Worm (Caenorhabditis elegans) whole organism, L2 larva: ENCODE measurements around the gene sprp-4.

Source experiments
- C34F6.9 ChIP-seq: fragments of 150-350 bp; optimal IDR thresholded peaks from 2 replicates; lab custom pipeline; 2014; ENCODE audit warnings: missing biosample characterization, missing genetic modification characterization
- R02D3.7 ChIP-seq: fragments of 150-350 bp; optimal IDR thresholded peaks from 2 replicates; lab custom pipeline; 2014; ENCODE audit warnings: missing biosample characterization, missing genetic modification characterization
- Y55F3AM.14 ChIP-seq: fragments of 200-800 bp; sonication (Bioruptor generic); optimal IDR thresholded peaks from 2 replicates; lab custom pipeline; 2018; ENCODE audit warnings: mild to moderate bottlenecking, missing genetic modification characterization, missing compliant biosample characterization
- ZK546.5 ChIP-seq: sonication (generic microtip); optimal IDR thresholded peaks from 2 replicates; lab custom pipeline; 2017; ENCODE audit warnings: missing biosample characterization, missing genetic modification characterization
- aly-2 ChIP-seq: fragments of 150-350 bp; optimal IDR thresholded peaks from 2 replicates; lab custom pipeline; 2014; ENCODE audit warnings: missing biosample characterization, missing genetic modification characterization
- blmp-1 ChIP-seq: sonication (generic microtip); optimal IDR thresholded peaks from 2 replicates; lab custom pipeline; 2017; ENCODE audit warnings: missing genetic modification characterization, mild to moderate bottlenecking, missing compliant biosample characterization, antibody characterized with exemption, moderate library complexity; ENCODE audit not compliant: insufficient read depth
- ceh-16 ChIP-seq: fragments of 150-350 bp; optimal IDR thresholded peaks from 2 replicates; lab custom pipeline; 2014; ENCODE audit warnings: missing biosample characterization, missing genetic modification characterization
- ceh-82 ChIP-seq: fragments of 150-350 bp; optimal IDR thresholded peaks from 2 replicates; lab custom pipeline; 2014; ENCODE audit warnings: missing biosample characterization, missing genetic modification characterization
- crh-2 ChIP-seq: sonication (generic microtip); optimal IDR thresholded peaks from 2 replicates; lab custom pipeline; 2017; ENCODE audit warnings: missing biosample characterization, missing genetic modification characterization
- elt-1 ChIP-seq: fragments of 150-350 bp; optimal IDR thresholded peaks from 2 replicates; lab custom pipeline; 2014; ENCODE audit warnings: missing biosample characterization, missing genetic modification characterization
- elt-3 ChIP-seq: sonication (generic microtip); optimal IDR thresholded peaks from 2 replicates; lab custom pipeline; 2017; ENCODE audit warnings: missing biosample characterization, missing genetic modification characterization
- fos-1 ChIP-seq: fragments of 150-350 bp; optimal IDR thresholded peaks from 2 replicates; lab custom pipeline; 2014; ENCODE audit warnings: missing biosample characterization, missing genetic modification characterization
- lin-11 ChIP-seq: fragments of 150-350 bp; sonication (generic microtip); optimal IDR thresholded peaks from 2 replicates; lab custom pipeline; 2014; ENCODE audit warnings: missing biosample characterization, missing genetic modification characterization, inconsistent platforms, mixed read lengths
- lsy-2 ChIP-seq, 2 experiments: fragments of 150-350 bp in 1 of 2; sonication (generic microtip) in 1 of 2; optimal IDR thresholded peaks; 2 replicates each; lab custom pipeline; 2014 to 2017; ENCODE audit warnings: missing biosample characterization in 2 of 2, missing genetic modification characterization in 2 of 2
- mab-5 ChIP-seq: fragments of 150-350 bp; optimal IDR thresholded peaks from 2 replicates; lab custom pipeline; 2014; ENCODE audit warnings: missing biosample characterization, missing genetic modification characterization
- mbf-1 ChIP-seq: sonication (generic microtip); optimal IDR thresholded peaks from 2 replicates; lab custom pipeline; 2017; ENCODE audit warnings: missing biosample characterization, missing genetic modification characterization
- mdl-1 ChIP-seq, 2 experiments: fragments of 150-350 bp in 1 of 2; sonication (generic microtip) in 1 of 2; optimal IDR thresholded peaks; 2 replicates each; lab custom pipeline; 2017; ENCODE audit warnings: missing biosample characterization in 2 of 2, missing genetic modification characterization in 2 of 2
- nhr-10 ChIP-seq: sonication (generic microtip); optimal IDR thresholded peaks from 2 replicates; lab custom pipeline; 2017; ENCODE audit warnings: missing biosample characterization, missing genetic modification characterization
- nhr-11 ChIP-seq: fragments of 150-350 bp; optimal IDR thresholded peaks from 2 replicates; lab custom pipeline; 2014; ENCODE audit warnings: missing biosample characterization, missing genetic modification characterization
- nhr-129 ChIP-seq: fragments of 150-350 bp; optimal IDR thresholded peaks from 2 replicates; lab custom pipeline; 2014; ENCODE audit warnings: missing biosample characterization, missing genetic modification characterization
- nhr-21 ChIP-seq: fragments of 150-350 bp; optimal IDR thresholded peaks from 2 replicates; lab custom pipeline; 2014; ENCODE audit warnings: missing biosample characterization, missing genetic modification characterization
- nhr-237 ChIP-seq: fragments of 150-350 bp; optimal IDR thresholded peaks from 2 replicates; lab custom pipeline; 2014; ENCODE audit warnings: missing biosample characterization, missing genetic modification characterization
- nhr-77 ChIP-seq: fragments of 150-350 bp; optimal IDR thresholded peaks from 2 replicates; lab custom pipeline; 2014; ENCODE audit warnings: missing biosample characterization, missing genetic modification characterization
- peb-1 ChIP-seq: fragments of 150-350 bp; optimal IDR thresholded peaks from 2 replicates; lab custom pipeline; 2014; ENCODE audit warnings: missing biosample characterization, missing genetic modification characterization
- skn-1 ChIP-seq: sonication (generic microtip); optimal IDR thresholded peaks from 2 replicates; lab custom pipeline; 2017; ENCODE audit warnings: missing biosample characterization, missing genetic modification characterization
- sma-3 ChIP-seq: sonication (generic microtip); optimal IDR thresholded peaks from 2 replicates; lab custom pipeline; 2016; ENCODE audit warnings: missing genetic modification reagents, missing genetic modification characterization, missing compliant biosample characterization
- sma-9 ChIP-seq, 2 experiments: fragments of 150-350 bp in 1 of 2; sonication (generic microtip) in 1 of 2; optimal IDR thresholded peaks; 2 replicates each; lab custom pipeline; 2014 to 2016; ENCODE audit warnings: missing genetic modification characterization in 2 of 2, mild to moderate bottlenecking in 1 of 2, missing biosample characterization in 1 of 2, missing compliant biosample characterization in 1 of 2, missing genetic modification reagents in 1 of 2, moderate library complexity in 1 of 2
- snpc-4 ChIP-seq: fragments of 150-350 bp; optimal IDR thresholded peaks from 2 replicates; lab custom pipeline; 2014; ENCODE audit warnings: missing biosample characterization, missing genetic modification characterization
- unc-39 ChIP-seq: fragments of 150-350 bp; optimal IDR thresholded peaks from 2 replicates; lab custom pipeline; 2014; ENCODE audit warnings: missing biosample characterization, missing genetic modification characterization
- unc-55 ChIP-seq: fragments of 150-350 bp; sonication (generic microtip); optimal IDR thresholded peaks from 3 replicates; lab custom pipeline; 2014; ENCODE audit warnings: missing biosample characterization, missing genetic modification reagents, missing genetic modification characterization
- unc-62 ChIP-seq: fragments of 150-350 bp; optimal IDR thresholded peaks from 2 replicates; lab custom pipeline; 2014; ENCODE audit warnings: missing biosample characterization, missing genetic modification reagents, missing genetic modification characterization
- zag-1 ChIP-seq: fragments of 150-350 bp; optimal IDR thresholded peaks from 2 replicates; lab custom pipeline; 2014; ENCODE audit warnings: missing biosample characterization, missing genetic modification characterization
- ztf-1 ChIP-seq: fragments of 200-800 bp; sonication (Bioruptor generic); conservative IDR thresholded peaks from 2 replicates; pipeline ENCODE4 v1.3.6; 2022; ENCODE audit warnings: missing genetic modification characterization, missing compliant biosample characterization
- ztf-11 ChIP-seq: sonication (generic microtip); optimal IDR thresholded peaks from 2 replicates; lab custom pipeline; 2017; ENCODE audit warnings: missing biosample characterization, missing genetic modification characterization

The sprp-4 gene

ce11 chrX:8878709-8879108, 25.3 kb upstream of the sprp-4 start:
- TF ChIP-seq zag-1 (tag; lab: Kevin White, UChicago) (no peak), C34F6.9 (tag; lab: Kevin White, UChicago) (no peak), mbf-1 (tag; lab: Kevin White, UChicago) (no peak), sma-9 (GFP tag; optimal IDR thresholded peaks at IDR 0.05; lab: Kevin White, UChicago) (no peak), sma-9 (tag; optimal IDR thresholded peaks at IDR 0.05; lab: Kevin White, UChicago) (no peak), fos-1 (tag; lab: Kevin White, UChicago) (no peak), nhr-11 (no peak), snpc-4 (no peak), elt-3 (no peak), aly-2 (no peak), blmp-1 (tag; lab: Kevin White, UChicago) (no peak), lin-11 (tag; lab: Kevin White, UChicago) (no peak), Y55F3AM.14 (no peak)

DNA sequence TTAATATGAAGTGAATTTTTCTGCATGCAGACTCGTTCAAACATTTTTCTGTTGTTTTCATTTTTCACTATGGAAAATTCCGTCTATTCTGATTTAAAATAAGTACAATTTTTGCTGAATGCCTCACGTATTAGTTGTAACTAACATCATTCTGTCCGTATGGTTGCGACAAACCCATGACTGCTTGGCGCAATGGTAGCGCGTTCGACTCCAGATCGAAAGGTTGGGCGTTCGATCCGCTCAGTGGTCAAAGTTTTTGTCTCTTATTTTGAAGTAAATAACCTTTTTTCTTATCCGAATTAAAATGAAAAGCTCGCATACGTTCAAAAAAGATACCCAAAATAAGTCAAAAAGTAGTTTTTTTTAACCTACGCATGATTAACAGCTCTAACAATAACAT, 23.7 kb upstream of the sprp-4 start:
- no peak for TF ChIP-seq nhr-237 (tag; lab: Kevin White, UChicago)
- TF ChIP-seq skn-1 (tag; lab: Kevin White, UChicago), result no peak
- no peak for TF ChIP-seq fos-1 (tag; lab: Kevin White, UChicago)
- TF ChIP-seq crh-2 (tag; lab: Kevin White, UChicago), result peak; percentile 13
- TF ChIP-seq sma-9 (GFP tag; optimal IDR thresholded peaks at IDR 0.05; lab: Kevin White, UChicago), result peak; percentile 2
- TF ChIP-seq sma-9 (tag; optimal IDR thresholded peaks at IDR 0.05; lab: Kevin White, UChicago), result no peak
- TF ChIP-seq sma-3 (GFP tag; lab: Kevin White, UChicago), result peak; percentile 16
- TF ChIP-seq lin-11 (tag; lab: Kevin White, UChicago), result no peak
- TF ChIP-seq ceh-16 (tag; lab: Kevin White, UChicago), result peak; percentile 3
- TF ChIP-seq unc-39, result no peak
- TF ChIP-seq ztf-11, result no peak
- no peak for TF ChIP-seq elt-3
- no peak for TF ChIP-seq aly-2
- no peak for TF ChIP-seq ceh-82 (tag; lab: Kevin White, UChicago)

ce11 chrX:8875867-8876266, 22.4 kb upstream of the sprp-4 start:
- no peak for TF ChIP-seq ztf-11
- no peak for TF ChIP-seq nhr-129 (tag; lab: Kevin White, UChicago)
- TF ChIP-seq zag-1 (tag; lab: Kevin White, UChicago), result no peak
- peak; percentile 7 for TF ChIP-seq blmp-1 (tag; lab: Kevin White, UChicago)
- peak; percentile 50 for TF ChIP-seq elt-1 (tag; lab: Kevin White, UChicago)
- TF ChIP-seq, all 48 proteins: peak for 2

ce11 chrX:8874748-8875147, 21.3 kb upstream of the sprp-4 start, which contains the start of gene C06E2.1:
TSS of gene C06E2.1 (minus strand) at chrX:8874848.
- TF ChIP-seq unc-39, result no peak
- no peak for TF ChIP-seq ceh-16 (tag; lab: Kevin White, UChicago)
- TF ChIP-seq sma-3 (GFP tag; lab: Kevin White, UChicago), result no peak
- TF ChIP-seq zag-1 (tag; lab: Kevin White, UChicago), result no peak
- no peak for TF ChIP-seq elt-1 (tag; lab: Kevin White, UChicago)
- no peak for TF ChIP-seq ZK546.5 (tag; lab: Kevin White, UChicago)
- TF ChIP-seq nhr-10 (tag; lab: Kevin White, UChicago), result no peak
- TF ChIP-seq lsy-2 (tag; optimal IDR thresholded peaks at IDR 0.05; lab: Kevin White, UChicago), result no peak
- TF ChIP-seq nhr-21, result no peak
- no peak for TF ChIP-seq ztf-1 (GFP tag; lab: Robert Waterston, UW)
- TF ChIP-seq R02D3.7, result no peak
- TF ChIP-seq peb-1 (tag; lab: Kevin White, UChicago), result no peak
- TF ChIP-seq fos-1 (tag; lab: Kevin White, UChicago), result no peak
- TF ChIP-seq nhr-77 (tag; lab: Kevin White, UChicago), result no peak
- TF ChIP-seq, all 48 proteins: peak for 0

ce11 chrX:8869112-8869675, 15.8 kb upstream of the sprp-4 start, which contains the start of the genes ubc-22 and ubc-21:
TSS of gene ubc-22 (minus strand) at chrX:8869162.
TSS of gene ubc-21 (plus strand) at chrX:8869625.
- TF ChIP-seq unc-55 (GFP tag; lab: Kevin White, UChicago) (peak; percentile 67), C34F6.9 (tag; lab: Kevin White, UChicago) (peak; percentile 47), aly-2 (no peak), nhr-129 (tag; lab: Kevin White, UChicago) (peak; percentile 14), unc-62 (GFP tag; lab: Kevin White, UChicago) (no peak), zag-1 (tag; lab: Kevin White, UChicago) (peak; percentile 5), mab-5 (tag; lab: Kevin White, UChicago) (no peak), mdl-1 (tag; optimal IDR thresholded peaks at IDR 0.05; lab: Kevin White, UChicago) (peak in 1 of 2 experiments; percentile 72)
